Worm (Caenorhabditis elegans): ENCODE results near the gene mon-2.

DNA sequence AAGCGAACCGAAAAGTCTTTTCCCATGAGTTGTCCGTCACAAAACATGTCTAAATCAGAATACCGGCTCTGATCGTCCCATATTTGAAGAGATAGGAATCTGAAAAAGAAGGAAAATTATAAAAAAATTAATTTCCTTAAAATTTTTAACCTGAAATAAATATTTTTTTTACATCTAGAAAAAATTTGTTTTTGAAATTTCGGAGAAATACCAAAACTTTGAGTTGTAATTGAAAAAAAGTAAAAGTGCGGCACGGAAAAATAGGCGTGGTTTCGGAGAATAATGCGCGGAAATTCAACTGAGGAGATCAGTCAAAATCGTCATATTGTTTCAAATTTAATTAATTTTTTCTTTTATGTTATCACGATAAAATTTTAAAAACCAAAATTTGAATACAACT is 7.0 kb upstream of the mon-2 start, which contains the start of gene F11A10.6:
- TF ChIP-seq mep-1 (tag; optimal IDR thresholded peaks at IDR 0.05) (no peak), egl-27 (tag; optimal IDR thresholded peaks at IDR 0.05) (no peak), unc-30 (tag; optimal IDR thresholded peaks at IDR 0.05) (no peak)
